Fruit fly (Drosophila melanogaster): ENCODE results near the gene CG13731.

Gene CG13731

dm6 chr3L:17428779-17429178 is 40.0 kb upstream of the CG13731 start, which contains the start of gene Gorab (continued):
- peak; percentile 68 for TF ChIP-seq CG1233 (GFP tag; optimal IDR thresholded peaks at IDR 0.05)
- TF ChIP-seq NC2α (GFP tag; optimal IDR thresholded peaks at IDR 0.05) = no peak
- peak; percentile 80 for TF ChIP-seq Dip3 (GFP tag; optimal IDR thresholded peaks at IDR 0.05)
- TF ChIP-seq Mes4 (GFP tag; optimal IDR thresholded peaks at IDR 0.05) = peak; percentile 58
- TF ChIP-seq CG11093 (GFP tag; IDR thresholded peaks at IDR 0.05) = peak; percentile 92
- peak; percentile 94 for TF ChIP-seq CG8765 (GFP tag; IDR thresholded peaks at IDR 0.05)
- TF ChIP-seq CG6683 (GFP tag; optimal IDR thresholded peaks at IDR 0.05) = peak; percentile 28
- peak; percentile 81 for TF ChIP-seq corto (GFP tag; optimal IDR thresholded peaks at IDR 0.05)
- peak; percentile 95 for TF ChIP-seq CG12391 (tag; optimal IDR thresholded peaks at IDR 0.05)
- TF ChIP-seq salm (tag; optimal IDR thresholded peaks at IDR 0.05) = no peak
- no peak for TF ChIP-seq fd64A (GFP tag; optimal IDR thresholded peaks at IDR 0.05)
- TF ChIP-seq CG14667 (GFP tag; IDR thresholded peaks at IDR 0.05) = peak; percentile 95
- TF ChIP-seq Sin3A (optimal IDR thresholded peaks at IDR 0.05) = peak; percentile 46
- TF ChIP-seq pan (optimal IDR thresholded peaks at IDR 0.05) = no peak
- peak in 1 of 2 experiments; percentile 95 for TF ChIP-seq pan (GFP tag; optimal IDR thresholded peaks at IDR 0.05 in 1 of 2, IDR thresholded peaks at IDR 0.05 in 1 of 2)
- TF ChIP-seq disco-r (GFP tag; optimal IDR thresholded peaks at IDR 0.05) = no peak
- TF ChIP-seq CG18011 (GFP tag; optimal IDR thresholded peaks at IDR 0.05) = peak; percentile 56
- peak; percentile 91 for TF ChIP-seq Sox102F (GFP tag; optimal IDR thresholded peaks at IDR 0.05)
- TF ChIP-seq CG12071 (GFP tag; optimal IDR thresholded peaks at IDR 0.05) = no peak
- peak; percentile 96 for TF ChIP-seq ssp (GFP tag; IDR thresholded peaks at IDR 0.05)
- no peak for TF ChIP-seq lov (optimal IDR thresholded peaks at IDR 0.05)
- TF ChIP-seq lov (GFP tag; IDR thresholded peaks at IDR 0.05) = peak; percentile 83; the same call in 2 of the 3 replicates
- peak; percentile 77 for TF ChIP-seq CG16863 (GFP tag; optimal IDR thresholded peaks at IDR 0.05)
- TF ChIP-seq trh (GFP tag; optimal IDR thresholded peaks at IDR 0.05) = peak; percentile 72
- peak; percentile 94 for TF ChIP-seq lmd (GFP tag; IDR thresholded peaks at IDR 0.05)
- no peak for TF ChIP-seq hth (optimal IDR thresholded peaks at IDR 0.05)
- TF ChIP-seq insv (GFP tag; optimal IDR thresholded peaks at IDR 0.05) = peak in 1 of 2 experiments; percentile 30
- TF ChIP-seq CG4707 (GFP tag; optimal IDR thresholded peaks at IDR 0.05) = peak; percentile 44
- peak; percentile 91 for TF ChIP-seq CG18262 (tag; optimal IDR thresholded peaks at IDR 0.05)
- peak; percentile 90 for TF ChIP-seq dmrt11E (tag; optimal IDR thresholded peaks at IDR 0.05)
- TF ChIP-seq CG30403 (GFP tag; optimal IDR thresholded peaks at IDR 0.05) = peak; percentile 84
- no peak for TF ChIP-seq schlank (tag; optimal IDR thresholded peaks at IDR 0.05)
- peak; percentile 85 for TF ChIP-seq CG2678 (tag; optimal IDR thresholded peaks at IDR 0.05)
- peak; percentile 66 for TF ChIP-seq YL-1 (GFP tag; optimal IDR thresholded peaks at IDR 0.05)
- TF ChIP-seq onecut (GFP tag; IDR thresholded peaks at IDR 0.05) = peak; percentile 62
- TF ChIP-seq E2f2 (GFP tag; IDR thresholded peaks at IDR 0.05) = peak; percentile 87
- peak; percentile 91 for TF ChIP-seq cas (GFP tag; IDR thresholded peaks at IDR 0.05)
- TF ChIP-seq Fer1 (GFP tag; optimal IDR thresholded peaks at IDR 0.05) = peak; percentile 60
- TF ChIP-seq Dp (GFP tag; optimal IDR thresholded peaks at IDR 0.05) = peak; percentile 75
- peak; percentile 90 for TF ChIP-seq seq (GFP tag; IDR thresholded peaks at IDR 0.05)
- TF ChIP-seq sima (GFP tag; optimal IDR thresholded peaks at IDR 0.05) = no peak
- peak; percentile 27 for TF ChIP-seq CG13894 (tag; optimal IDR thresholded peaks at IDR 0.05)
- peak; percentile 99 for TF ChIP-seq Ets65A (GFP tag)
- TF ChIP-seq aop (GFP tag; IDR thresholded peaks at IDR 0.05) = peak; percentile 78
- peak; percentile 55 for TF ChIP-seq psq (GFP tag; optimal IDR thresholded peaks at IDR 0.05)
- TF ChIP-seq CG8944 (GFP tag; optimal IDR thresholded peaks at IDR 0.05) = peak; percentile 76
- TF ChIP-seq CG15073 (GFP tag; optimal IDR thresholded peaks at IDR 0.05) = peak; percentile 71
- TF ChIP-seq CG30431 (GFP tag; optimal IDR thresholded peaks at IDR 0.05) = peak; percentile 87
- TF ChIP-seq ind (GFP tag; optimal IDR thresholded peaks at IDR 0.05) = peak; percentile 93
- 0 out of 2 replicates have a peak, but pooled peaks have one; percentile 23 for TF ChIP-seq wdn (GFP tag; IDR thresholded peaks at IDR 0.05)
- TF ChIP-seq CG7963 (GFP tag; IDR thresholded peaks at IDR 0.05; ENCODE audit: partially characterized antibody) = no peak
- peak; percentile 47 for TF ChIP-seq CG1529 (GFP tag; optimal IDR thresholded peaks at IDR 0.05)
- TF ChIP-seq CG13123 (GFP tag; optimal IDR thresholded peaks at IDR 0.05) = peak; percentile 85
